Worm (Caenorhabditis elegans): ENCODE measurements around the gene C55B6.7.

ce11 chrX:7234723-7235203 is 43.0 kb upstream of the C55B6.7 start:
- peak; percentile 57 for TF ChIP-seq unc-39 (tag; optimal IDR thresholded peaks at IDR 0.05)
- TF ChIP-seq nhr-11 (tag; optimal IDR thresholded peaks at IDR 0.05) = no peak
- no peak for TF ChIP-seq ztf-11 (tag; optimal IDR thresholded peaks at IDR 0.05)
- no peak for TF ChIP-seq nhr-76 (tag; optimal IDR thresholded peaks at IDR 0.05)
- TF ChIP-seq nhr-237 (tag; optimal IDR thresholded peaks at IDR 0.05) = no peak
- TF ChIP-seq skn-1 (tag; optimal IDR thresholded peaks at IDR 0.05) = no peak
- TF ChIP-seq egl-27 (tag; optimal IDR thresholded peaks at IDR 0.05) = no peak
- TF ChIP-seq elt-1 (tag; optimal IDR thresholded peaks at IDR 0.05) = no peak
- no peak for TF ChIP-seq daf-12 (tag; optimal IDR thresholded peaks at IDR 0.05)
- TF ChIP-seq unc-62 (GFP tag; optimal IDR thresholded peaks at IDR 0.05) = no peak
- TF ChIP-seq zag-1 (tag; optimal IDR thresholded peaks at IDR 0.05) = peak; percentile 17
- peak; percentile 33 for TF ChIP-seq tbx-2 (tag; optimal IDR thresholded peaks at IDR 0.05)
- TF ChIP-seq fkh-10 (GFP tag; optimal IDR thresholded peaks at IDR 0.05) = peak; percentile 92
